Worm (Caenorhabditis elegans): ENCODE measurements around the gene C38C3.3.

C38C3.3 gene

DNA sequence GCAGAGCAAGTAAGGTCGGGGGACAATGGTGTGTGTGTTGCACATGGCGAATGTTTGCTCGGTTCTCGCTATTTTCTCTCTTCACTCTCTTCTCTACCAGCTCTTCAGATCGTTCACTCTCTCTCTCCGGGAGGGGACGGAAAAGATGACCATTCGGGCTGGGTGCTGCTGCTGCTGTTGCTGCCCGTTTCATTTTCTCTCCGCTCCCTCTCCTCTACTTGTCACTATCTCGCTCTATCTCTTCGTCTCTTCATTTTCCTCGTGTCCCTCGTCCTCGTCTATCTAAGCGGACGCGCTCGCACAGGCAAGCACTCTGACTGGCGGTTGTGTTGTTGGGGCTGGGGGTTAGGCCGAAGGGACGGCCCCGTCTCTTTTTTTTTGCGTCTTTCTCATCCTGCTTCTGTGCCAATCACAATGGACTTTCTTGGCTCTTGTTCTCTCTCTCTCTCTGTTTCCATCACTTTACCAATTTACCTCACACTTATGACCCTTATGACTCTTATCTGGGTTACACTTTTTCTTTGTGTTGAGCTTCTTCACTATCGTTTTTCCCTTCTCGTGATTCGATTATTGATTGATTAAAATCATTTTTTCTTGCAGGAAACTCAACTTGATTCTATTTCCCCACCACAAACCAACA is 20.8 kb upstream of the C38C3.3 start, which contains the start of the genes F53E2.2 and unc-60 (continued):
- TF ChIP-seq sma-9 (GFP tag; optimal IDR thresholded peaks at IDR 0.05) (peak; percentile 48), sma-9 (tag; optimal IDR thresholded peaks at IDR 0.05) (no peak)

DNA sequence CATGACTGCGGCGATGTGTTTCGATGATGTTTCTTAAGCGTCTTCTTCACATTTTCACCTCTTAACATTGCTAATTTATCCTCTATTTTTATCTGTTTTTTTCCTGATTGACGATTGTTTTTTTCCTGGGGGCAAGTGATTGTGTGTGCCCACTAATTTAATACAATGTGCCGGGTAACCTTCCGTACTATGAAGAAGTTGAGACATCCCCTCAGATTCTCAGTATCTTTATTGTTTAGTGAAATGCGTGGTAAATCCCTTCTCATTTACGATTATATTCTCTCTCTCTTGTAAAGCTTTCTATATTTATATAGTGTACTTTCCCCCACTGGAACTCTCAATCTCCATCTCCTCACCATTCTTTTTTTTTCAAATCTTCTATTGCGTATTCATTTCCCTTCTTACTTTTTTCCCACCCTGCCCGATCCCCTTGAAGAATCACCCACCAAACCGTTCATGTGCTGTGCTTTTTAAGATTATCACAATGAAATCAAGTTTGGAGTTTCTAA is 19.1 kb upstream of the C38C3.3 start:
- no peak for TF ChIP-seq ztf-1 (GFP tag; conservative IDR thresholded peaks at IDR 0.05)
- no peak for TF ChIP-seq C34F6.9 (tag; optimal IDR thresholded peaks at IDR 0.05)
- no peak for TF ChIP-seq nhr-77 (tag; optimal IDR thresholded peaks at IDR 0.05)
- TF ChIP-seq fos-1 (tag; optimal IDR thresholded peaks at IDR 0.05), result no peak
- no peak for TF ChIP-seq lin-39 (tag; optimal IDR thresholded peaks at IDR 0.05)
- TF ChIP-seq egl-27 (tag; optimal IDR thresholded peaks at IDR 0.05), result no peak
- TF ChIP-seq elt-3 (tag; optimal IDR thresholded peaks at IDR 0.05), result no peak
- no peak for TF ChIP-seq gmeb-1 (tag; optimal IDR thresholded peaks at IDR 0.05)
- TF ChIP-seq ZK546.5 (tag; optimal IDR thresholded peaks at IDR 0.05), result no peak
- no peak for TF ChIP-seq nhr-10 (tag; optimal IDR thresholded peaks at IDR 0.05)
- no peak for TF ChIP-seq peb-1 (tag; optimal IDR thresholded peaks at IDR 0.05)
- no peak for TF ChIP-seq zag-1 (tag; optimal IDR thresholded peaks at IDR 0.05)

ce11 chrV:1476841-1477240 is 18.6 kb upstream of the C38C3.3 start:
- TF ChIP-seq skn-1 (tag; optimal IDR thresholded peaks at IDR 0.05) (no peak), nhr-25 (tag; optimal IDR thresholded peaks at IDR 0.05) (no peak), lin-13 (GFP tag; optimal IDR thresholded peaks at IDR 0.05) (no peak), lin-39 (tag; optimal IDR thresholded peaks at IDR 0.05) (no peak), unc-55 (GFP tag; optimal IDR thresholded peaks at IDR 0.05) (no peak), unc-39 (tag; optimal IDR thresholded peaks at IDR 0.05) (no peak), R02D3.7 (tag; optimal IDR thresholded peaks at IDR 0.05) (no peak), ztf-11 (tag; optimal IDR thresholded peaks at IDR 0.05) (no peak), lsy-2 (tag; optimal IDR thresholded peaks at IDR 0.05) (no peak), lin-11 (tag; optimal IDR thresholded peaks at IDR 0.05) (no peak), mab-5 (tag; optimal IDR thresholded peaks at IDR 0.05) (no peak), alr-1 (tag; optimal IDR thresholded peaks at IDR 0.05) (no peak), nhr-10 (tag; optimal IDR thresholded peaks at IDR 0.05) (no peak), peb-1 (tag; optimal IDR thresholded peaks at IDR 0.05) (no peak), ama-1 (optimal IDR thresholded peaks at IDR 0.05) (no peak), gmeb-1 (tag; optimal IDR thresholded peaks at IDR 0.05) (no peak), blmp-1 (tag; optimal IDR thresholded peaks at IDR 0.05; ENCODE audit: insufficient read depth) (no peak)

DNA sequence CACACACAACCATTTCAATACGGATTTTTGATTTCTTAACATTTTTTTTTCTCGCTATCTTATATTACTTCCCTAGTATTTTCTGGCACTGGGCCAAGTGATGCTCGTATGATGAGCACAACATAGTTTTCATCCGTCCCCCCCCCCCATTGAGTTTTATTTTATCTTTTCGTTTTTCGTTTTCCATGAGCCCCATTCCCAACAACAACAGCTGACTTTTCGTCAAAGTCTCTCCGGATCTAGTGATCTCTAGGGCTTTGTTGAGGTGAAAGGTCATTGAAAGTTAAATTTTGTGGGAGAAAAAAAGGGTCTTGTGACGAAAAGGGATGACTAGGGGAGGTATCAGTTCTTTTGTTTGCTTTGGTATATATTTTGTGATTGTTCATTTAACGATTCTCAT is 14.6 kb upstream of the C38C3.3 start:
- TF ChIP-seq sma-9 (GFP tag; optimal IDR thresholded peaks at IDR 0.05) (peak; percentile 6), sma-9 (tag; optimal IDR thresholded peaks at IDR 0.05) (no peak), lin-11 (tag; optimal IDR thresholded peaks at IDR 0.05) (no peak), sma-3 (GFP tag; optimal IDR thresholded peaks at IDR 0.05) (no peak), dmd-4 (tag; optimal IDR thresholded peaks at IDR 0.05) (no peak), sem-4 (tag; optimal IDR thresholded peaks at IDR 0.05) (no peak), elt-3 (tag; optimal IDR thresholded peaks at IDR 0.05) (no peak), aly-2 (tag; optimal IDR thresholded peaks at IDR 0.05) (no peak), unc-62 (GFP tag; optimal IDR thresholded peaks at IDR 0.05) (no peak), F13H6.1 (tag; optimal IDR thresholded peaks at IDR 0.05) (peak; percentile 58), ceh-16 (tag; optimal IDR thresholded peaks at IDR 0.05) (no peak), zag-1 (tag; optimal IDR thresholded peaks at IDR 0.05) (no peak), nhr-129 (tag; optimal IDR thresholded peaks at IDR 0.05) (peak; percentile 58), nhr-21 (tag; optimal IDR thresholded peaks at IDR 0.05) (no peak), nhr-23 (tag; optimal IDR thresholded peaks at IDR 0.05) (no peak), skn-1 (tag; optimal IDR thresholded peaks at IDR 0.05) (no peak), ama-1 (optimal IDR thresholded peaks at IDR 0.05) (no peak), mab-5 (tag; optimal IDR thresholded peaks at IDR 0.05) (no peak), mdl-1 (tag; optimal IDR thresholded peaks at IDR 0.05) (no peak)
